Fruit fly (Drosophila melanogaster) whole organism, wandering third instar larva: Measurements from ENCODE around the gene Nup93-1.

Experiments used
- Abd-B ChIP-seq: fragments of >200 bp; optimal IDR thresholded peaks from 2 replicates; lab custom pipeline; 2017; ENCODE audit warnings: missing biosample characterization, missing genetic modification characterization
- Dif ChIP-seq: fragments of 200-275, 200-300 bp; sonication (Bioruptor generic); optimal IDR thresholded peaks from 2 replicates; lab custom pipeline; 2018; ENCODE audit warnings: missing biosample characterization, missing genetic modification characterization; ENCODE audit not compliant: partially characterized antibody
- Hnf4 ChIP-seq: fragments of 200-800 bp; sonication (Bioruptor generic); optimal IDR thresholded peaks from 2 replicates; lab custom pipeline; 2016; ENCODE audit warnings: missing biosample characterization, mild to moderate bottlenecking, missing genetic modification characterization
- Hr78 ChIP-seq: fragments of >200 bp; optimal IDR thresholded peaks from 2 replicates; lab custom pipeline; 2017; ENCODE audit warnings: missing biosample characterization, missing genetic modification characterization
- Mio ChIP-seq: sonication (Bioruptor generic); optimal IDR thresholded peaks from 2 replicates; lab custom pipeline; 2016; ENCODE audit warnings: missing biosample characterization, missing genetic modification characterization
- Rel ChIP-seq, 2 experiments: fragments of 200-800 bp; sonication (Bioruptor generic) in 1 of 2; optimal IDR thresholded peaks; 2 replicates in 1 of 2; 3 replicates in 1 of 2; lab custom pipeline; 2016 to 2019; ENCODE audit warnings: mild to moderate bottlenecking in 2 of 2, missing biosample characterization in 2 of 2, missing genetic modification characterization in 2 of 2, moderate library complexity in 1 of 2
- fru ChIP-seq: fragments of 200-800 bp; sonication (Bioruptor generic); optimal IDR thresholded peaks from 3 replicates; lab custom pipeline; 2016; ENCODE audit warnings: missing biosample characterization, mild to moderate bottlenecking, missing genetic modification characterization
- h ChIP-seq: fragments of 200-800 bp; sonication (Bioruptor generic); optimal IDR thresholded peaks from 3 replicates; lab custom pipeline; 2016; ENCODE audit warnings: missing biosample characterization, mild to moderate bottlenecking, missing genetic modification characterization
- lola ChIP-seq: fragments of >200 bp; optimal IDR thresholded peaks from 2 replicates; lab custom pipeline; 2017; ENCODE audit warnings: missing biosample characterization, missing genetic modification characterization
- pan ChIP-seq: fragments of >200 bp; optimal IDR thresholded peaks from 2 replicates; lab custom pipeline; 2017
- sage ChIP-seq: fragments of 200-800 bp; sonication (Bioruptor generic); optimal IDR thresholded peaks from 2 replicates; lab custom pipeline; 2016; ENCODE audit warnings: missing biosample characterization, mild to moderate bottlenecking, missing genetic modification characterization
- tai ChIP-seq: sonication (Bioruptor generic); optimal IDR thresholded peaks from 2 replicates; lab custom pipeline; 2016; ENCODE audit warnings: missing biosample characterization, missing genetic modification characterization
- usp ChIP-seq: fragments of >200 bp; optimal IDR thresholded peaks from 2 replicates; lab custom pipeline; 2017; ENCODE audit warnings: missing biosample characterization, missing genetic modification characterization

- TF ChIP-seq lola (no peak), sage (GFP tag; lab: Kevin White, UChicago) (no peak), Rel (GFP tag; optimal IDR thresholded peaks at IDR 0.05; lab: Kevin White, UChicago) (no peak), Rel (tag; optimal IDR thresholded peaks at IDR 0.05; lab: Kevin White, UChicago) (no peak), fru (peak; percentile 36), usp (GFP tag; lab: Kevin White, UChicago) (no peak), h (peak; percentile 14), pan (lab: Kevin White, UChicago) (no peak), Dif (no peak), Hr78 (no peak), Mio (GFP tag; lab: Kevin White, UChicago) (no peak), Abd-B (no peak), Hnf4 (GFP tag; lab: Kevin White, UChicago) (no peak), tai (GFP tag; lab: Kevin White, UChicago) (no peak)
Observed at dm6 chrX:13783958-13784907, 38.4 kb upstream of the Nup93-1 start.
